Fruit fly (Drosophila melanogaster): ENCODE measurements around the gene CycK.

DNA sequence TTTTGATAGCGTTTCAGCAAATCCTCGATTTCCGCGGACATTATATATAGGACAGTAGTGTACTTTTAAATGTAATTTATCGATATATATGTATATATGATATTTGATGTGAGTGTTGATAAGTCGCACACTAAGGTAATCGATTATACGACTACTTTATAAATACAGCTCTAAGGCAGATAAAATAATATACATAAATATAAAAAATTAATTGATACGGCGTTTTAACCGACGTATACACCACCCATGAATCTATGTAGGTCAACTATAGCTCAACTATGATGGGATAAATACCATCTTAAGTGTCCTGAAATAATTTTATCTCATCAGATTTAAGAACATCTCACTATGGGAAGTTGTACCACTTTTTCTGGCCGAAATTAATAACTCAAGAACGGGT is 22.7 kb downstream of the CycK start, which contains the start of gene CG10834:
- TF ChIP-seq CG11696 (GFP tag; IDR thresholded peaks at IDR 0.05) = no peak
- TF ChIP-seq Oli (tag; optimal IDR thresholded peaks at IDR 0.05) = no peak
- TF ChIP-seq Hr3 (GFP tag; optimal IDR thresholded peaks at IDR 0.05) = no peak
- no peak for TF ChIP-seq fd64A (GFP tag; optimal IDR thresholded peaks at IDR 0.05)
- TF ChIP-seq Dll (GFP tag; IDR thresholded peaks at IDR 0.05; ENCODE audit: partially characterized antibody) = no peak
- TF ChIP-seq trem (tag; optimal IDR thresholded peaks at IDR 0.05) = no peak
- TF ChIP-seq D19A (tag; optimal IDR thresholded peaks at IDR 0.05) = no peak
